Fruit fly (Drosophila melanogaster): Measurements from ENCODE around the gene Gdh.
A peak's percentile ranks its signal among the peaks of the same experiment; 100 is the strongest.

- TF ChIP-seq Crg-1 (GFP tag; optimal IDR thresholded peaks at IDR 0.05) (peak; percentile 8), cic (GFP tag; optimal IDR thresholded peaks at IDR 0.05) (no peak), CG12768 (GFP tag; optimal IDR thresholded peaks at IDR 0.05) (no peak), CG33017 (tag; optimal IDR thresholded peaks at IDR 0.05) (no peak), CG14711 (tag; optimal IDR thresholded peaks at IDR 0.05) (no peak), pad (GFP tag; optimal IDR thresholded peaks at IDR 0.05) (no peak), Hr96 (GFP tag; optimal IDR thresholded peaks at IDR 0.05) (no peak), CG1620 (GFP tag; optimal IDR thresholded peaks at IDR 0.05) (no peak), bab1 (GFP tag; optimal IDR thresholded peaks at IDR 0.05) (no peak), ovo (GFP tag; optimal IDR thresholded peaks at IDR 0.05) (no peak)
Observed at dm6 chr3R:23909347-23909862, 33.5 kb downstream of the Gdh start.
